Fruit fly (Drosophila melanogaster): Measurements from ENCODE around the gene twe.

The twe gene

dm6 chr2L:16287006-16287601 is 25.4 kb upstream of the twe start:
- TF ChIP-seq psq (optimal IDR thresholded peaks at IDR 0.05) = no peak
- no peak for TF ChIP-seq EcR (GFP tag; optimal IDR thresholded peaks at IDR 0.05)

- peak; percentile 67 for TF ChIP-seq Dll (optimal IDR thresholded peaks at IDR 0.05)
- TF ChIP-seq usp (GFP tag; optimal IDR thresholded peaks at IDR 0.05) = no peak
These were observed 24.8 kb upstream of the twe start for dm6 chr2L:16286360-16287005.

DNA sequence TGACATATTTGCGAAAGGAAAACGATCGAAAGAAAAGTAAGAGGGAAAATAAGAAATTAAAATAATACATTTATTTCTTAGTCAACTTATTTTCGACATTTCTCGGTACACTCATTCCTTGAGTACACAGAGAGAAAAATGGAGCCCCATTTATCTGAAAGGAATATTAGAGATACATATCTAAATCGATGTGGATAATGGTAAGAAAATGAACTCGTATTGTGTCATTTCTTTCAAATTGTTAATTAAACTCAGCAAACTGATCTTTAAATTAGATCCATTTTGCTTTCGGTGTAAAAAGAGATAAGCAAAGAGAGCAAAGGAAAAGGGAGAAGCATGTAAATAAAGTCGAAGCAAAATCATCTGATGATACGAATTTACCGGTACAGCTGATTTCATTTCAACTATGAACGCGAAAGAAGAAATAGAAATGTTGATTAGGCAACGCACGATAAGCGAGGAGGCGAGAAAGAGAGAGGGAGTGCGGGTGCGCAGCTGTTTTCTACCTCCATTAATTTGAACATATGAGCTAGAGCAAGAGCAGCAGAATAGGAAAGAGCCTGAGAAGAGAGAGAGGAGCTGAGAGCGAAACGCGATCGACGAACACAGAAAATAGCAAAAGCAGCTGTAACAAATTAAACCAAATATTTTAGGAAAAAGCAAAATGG is 24.1 kb upstream of the twe start:
- TF ChIP-seq psq (optimal IDR thresholded peaks at IDR 0.05) = no peak
- TF ChIP-seq pan (optimal IDR thresholded peaks at IDR 0.05) = no peak
- TF ChIP-seq usp (GFP tag; optimal IDR thresholded peaks at IDR 0.05) = no peak
- TF ChIP-seq CG8478 (optimal IDR thresholded peaks at IDR 0.05) = no peak
- no peak for TF ChIP-seq Dll (optimal IDR thresholded peaks at IDR 0.05)
- no peak for TF ChIP-seq EcR (GFP tag; optimal IDR thresholded peaks at IDR 0.05)

dm6 chr2L:16284306-16285299 is 22.9 kb upstream of the twe start:
- TF ChIP-seq CG8478 (optimal IDR thresholded peaks at IDR 0.05) (peak; percentile 58), EcR (GFP tag; optimal IDR thresholded peaks at IDR 0.05) (peak in 1 of 2 experiments; percentile 45), psq (optimal IDR thresholded peaks at IDR 0.05) (no peak), Dll (optimal IDR thresholded peaks at IDR 0.05) (peak; percentile 76)

DNA sequence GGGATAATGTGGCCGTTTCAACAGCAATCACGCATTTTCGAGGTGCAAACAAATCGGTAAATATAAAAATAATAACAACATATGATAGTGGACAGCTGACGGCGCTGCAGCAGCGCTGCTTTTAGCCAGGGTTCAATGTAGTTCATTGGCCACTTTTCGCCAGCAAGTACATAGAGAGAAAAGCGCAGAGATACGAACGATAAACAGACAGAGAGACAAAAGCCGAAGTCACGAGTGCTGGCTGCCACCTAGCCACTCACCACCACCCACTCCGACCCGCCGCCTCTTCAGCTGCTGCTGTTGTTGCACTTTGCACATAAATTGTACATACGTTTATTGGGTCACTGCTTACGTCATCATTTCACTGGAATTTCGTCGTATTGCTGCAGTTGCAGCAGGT is 21.2 kb upstream of the twe start:
- TF ChIP-seq EcR (GFP tag; optimal IDR thresholded peaks at IDR 0.05) (peak in 1 of 2 experiments; percentile 15), pan (optimal IDR thresholded peaks at IDR 0.05) (no peak), usp (GFP tag; optimal IDR thresholded peaks at IDR 0.05) (no peak)

DNA sequence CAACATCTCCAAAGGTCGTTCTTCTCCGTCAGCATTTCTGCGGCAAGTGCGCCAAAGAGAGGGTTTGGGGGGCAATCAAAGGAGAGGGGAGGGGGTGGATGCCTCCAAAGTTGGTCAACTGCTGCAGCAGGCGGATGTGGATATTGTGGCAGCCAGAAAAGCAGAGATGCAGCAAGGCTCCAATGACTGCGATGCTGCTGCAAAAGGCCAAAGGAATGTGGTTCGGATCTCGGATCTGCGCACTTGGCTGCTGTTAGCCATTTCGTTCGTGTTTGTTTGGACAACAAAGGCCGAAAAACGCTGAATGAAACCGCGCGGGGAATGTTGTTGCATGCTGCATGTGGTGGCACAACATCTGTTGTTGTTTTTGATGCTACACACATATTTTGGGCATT is 20.4 kb upstream of the twe start:
- TF ChIP-seq EcR (GFP tag; optimal IDR thresholded peaks at IDR 0.05) (peak in 1 of 2 experiments; percentile 78), pan (optimal IDR thresholded peaks at IDR 0.05) (no peak)

DNA sequence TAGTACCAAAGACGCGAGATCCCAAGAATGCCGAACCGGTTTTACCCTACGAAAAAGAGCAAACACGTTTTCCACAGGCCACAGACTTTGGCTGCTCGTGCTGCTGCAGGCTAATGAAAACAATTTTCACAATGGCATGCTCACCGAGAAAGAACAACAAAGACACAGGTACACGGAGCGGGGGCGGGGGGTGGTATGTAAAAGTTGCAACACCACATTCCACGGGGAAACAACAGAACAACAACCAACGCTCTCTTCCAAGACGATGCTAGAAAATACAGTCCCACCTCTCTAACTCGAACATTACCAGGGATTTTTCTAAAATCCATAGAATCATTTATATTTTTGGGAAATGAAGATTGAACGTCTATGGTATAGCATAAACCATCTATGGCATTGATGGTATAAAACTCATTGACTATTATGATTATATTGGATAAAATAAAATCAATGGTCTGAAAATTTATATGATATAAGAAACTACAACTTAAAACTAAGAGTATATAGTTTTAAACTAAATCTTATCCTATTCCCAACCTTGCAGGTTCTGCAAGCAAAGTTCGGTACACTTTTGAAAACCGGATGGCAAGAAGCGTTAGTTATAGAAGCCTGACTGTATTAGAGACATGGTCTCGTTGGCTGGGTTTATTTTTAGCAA is 19.9 kb upstream of the twe start:
- TF ChIP-seq EcR (GFP tag; optimal IDR thresholded peaks at IDR 0.05) (no peak), Dll (optimal IDR thresholded peaks at IDR 0.05) (peak; percentile 45)

DNA sequence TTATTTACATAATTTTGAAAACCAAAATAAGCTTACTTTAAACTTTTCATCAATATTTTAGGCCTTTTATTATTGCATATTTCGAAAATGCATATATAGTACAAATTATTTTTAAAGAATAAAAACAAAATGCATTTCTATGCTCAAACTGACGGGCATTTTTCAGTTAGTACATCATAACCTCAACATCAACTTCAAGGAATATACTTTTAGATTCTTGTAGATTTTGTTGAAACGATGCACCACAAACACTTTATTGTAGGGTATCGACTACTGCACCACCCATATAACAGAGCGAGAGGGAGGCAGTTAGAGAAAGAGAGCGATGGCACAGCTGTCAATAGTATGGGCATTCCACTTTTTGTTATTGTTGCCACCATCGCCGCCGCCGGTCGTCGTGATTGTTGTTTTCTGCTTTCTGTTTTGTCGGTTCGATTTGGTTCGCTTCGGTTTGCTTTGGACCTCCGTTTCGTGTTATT is 18.1 kb upstream of the twe start:
- TF ChIP-seq psq (optimal IDR thresholded peaks at IDR 0.05) = no peak
- no peak for TF ChIP-seq usp (GFP tag; optimal IDR thresholded peaks at IDR 0.05)
- TF ChIP-seq EcR (GFP tag; optimal IDR thresholded peaks at IDR 0.05) = no peak
- no peak for TF ChIP-seq CG8478 (optimal IDR thresholded peaks at IDR 0.05)
- TF ChIP-seq pan (optimal IDR thresholded peaks at IDR 0.05) = no peak
- no peak for TF ChIP-seq Dll (optimal IDR thresholded peaks at IDR 0.05)

DNA sequence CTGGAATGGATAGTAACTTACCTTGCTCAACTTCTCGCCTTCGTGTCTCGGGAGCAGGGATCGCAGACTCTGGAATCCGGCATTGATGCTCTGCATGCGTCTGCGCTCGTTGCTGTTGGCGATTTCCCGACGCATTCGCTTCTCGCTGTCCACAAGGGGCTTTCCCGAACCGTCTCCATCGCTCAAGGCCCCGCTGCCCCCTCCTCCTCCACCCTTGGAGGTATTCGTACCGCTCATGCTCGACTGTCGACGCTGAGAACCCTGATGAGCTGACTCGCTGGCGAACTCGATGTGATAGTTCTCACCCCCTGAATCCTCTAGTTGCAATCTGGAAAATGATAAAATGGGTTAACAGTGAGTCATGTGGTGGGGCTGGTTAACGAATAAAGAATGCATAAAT is 17.2 kb upstream of the twe start:
- TF ChIP-seq Dll (optimal IDR thresholded peaks at IDR 0.05) (no peak), CG8478 (optimal IDR thresholded peaks at IDR 0.05) (no peak), usp (GFP tag; optimal IDR thresholded peaks at IDR 0.05) (no peak), EcR (GFP tag; optimal IDR thresholded peaks at IDR 0.05) (no peak), pan (optimal IDR thresholded peaks at IDR 0.05) (no peak), psq (optimal IDR thresholded peaks at IDR 0.05) (no peak)

- TF ChIP-seq pan (optimal IDR thresholded peaks at IDR 0.05) (no peak), Dll (optimal IDR thresholded peaks at IDR 0.05) (no peak), psq (optimal IDR thresholded peaks at IDR 0.05) (no peak), usp (GFP tag; optimal IDR thresholded peaks at IDR 0.05) (no peak), CG8478 (optimal IDR thresholded peaks at IDR 0.05) (no peak), EcR (GFP tag; optimal IDR thresholded peaks at IDR 0.05) (no peak)
These were observed 16.2 kb upstream of the twe start for dm6 chr2L:16277922-16278321.

DNA sequence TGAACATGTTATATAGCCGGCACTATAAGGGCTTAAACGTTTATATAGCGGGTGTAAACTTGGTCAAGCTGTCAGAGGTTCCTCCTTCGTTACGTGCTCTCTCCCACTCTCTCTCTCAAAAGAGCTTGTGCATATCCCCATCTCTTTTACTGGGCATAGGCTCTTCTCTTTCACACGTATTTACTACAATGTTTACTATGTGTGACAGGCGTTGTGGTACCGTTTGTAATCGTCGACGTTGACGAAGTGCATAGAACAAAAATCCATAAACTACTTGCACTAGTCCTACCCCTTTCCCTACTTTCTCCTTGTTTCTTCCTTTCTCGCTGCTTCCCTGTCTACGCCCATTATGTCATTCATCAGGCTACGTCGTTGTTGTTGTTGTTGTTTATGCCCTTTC is 15.1 kb upstream of the twe start:
- TF ChIP-seq EcR (GFP tag; optimal IDR thresholded peaks at IDR 0.05) = no peak
- TF ChIP-seq CG8478 (optimal IDR thresholded peaks at IDR 0.05) = no peak
- no peak for TF ChIP-seq pan (optimal IDR thresholded peaks at IDR 0.05)
- no peak for TF ChIP-seq usp (GFP tag; optimal IDR thresholded peaks at IDR 0.05)
- TF ChIP-seq Dll (optimal IDR thresholded peaks at IDR 0.05) = no peak
- no peak for TF ChIP-seq psq (optimal IDR thresholded peaks at IDR 0.05)

DNA sequence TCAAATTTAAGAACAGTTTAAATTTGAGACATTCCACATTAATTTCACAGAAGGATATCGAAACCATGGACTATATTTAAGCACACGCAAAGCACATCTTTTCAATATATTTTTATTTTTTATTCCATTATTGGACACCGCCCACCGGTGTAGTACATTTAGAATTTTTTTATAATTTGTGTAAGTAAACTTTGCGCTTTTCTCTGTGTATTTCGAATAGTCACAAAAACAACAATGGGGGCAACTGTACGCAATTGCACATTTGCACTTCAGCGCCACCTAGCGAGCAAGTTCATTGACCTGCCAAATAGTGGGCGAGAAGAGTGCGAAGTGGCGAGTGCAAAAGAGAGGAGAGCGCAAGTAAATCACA is 14.1 kb upstream of the twe start:
- TF ChIP-seq pan (optimal IDR thresholded peaks at IDR 0.05) (no peak), CG8478 (optimal IDR thresholded peaks at IDR 0.05) (no peak), EcR (GFP tag; optimal IDR thresholded peaks at IDR 0.05) (peak; percentile 53 to 57)
